Fruit fly (Drosophila melanogaster) whole organism, embryonic: ENCODE data around the gene gig.

Experiments used
- Blimp-1 ChIP-seq: fragments of 200-800 bp; sonication (Bioruptor generic); optimal IDR thresholded peaks from 3 replicates; lab custom pipeline; 2018; ENCODE audit warnings: missing biosample characterization, missing genetic modification characterization, mild to moderate bottlenecking, moderate library complexity, missing genetic modification reagents
- CG10209 ChIP-seq: fragments of 200-800 bp; sonication (Bioruptor generic); optimal IDR thresholded peaks from 3 replicates; lab custom pipeline; 2017; ENCODE audit warnings: missing biosample characterization, mild to moderate bottlenecking, missing genetic modification characterization, missing genetic modification reagents
- CG10979 ChIP-seq: fragments of 200-800 bp; sonication (Bioruptor generic); optimal IDR thresholded peaks from 2 replicates; lab custom pipeline; 2018; ENCODE audit warnings: missing biosample characterization, mild to moderate bottlenecking, missing genetic modification characterization, moderate library complexity
- CG11695 ChIP-seq: fragments of 200-800 bp; sonication (Bioruptor generic); IDR thresholded peaks from 3 replicates; pipeline ENCODE4 v1.3.6; 2022; ENCODE audit warnings: missing biosample characterization, missing genetic modification characterization
- CG13123 ChIP-seq: fragments of 200-800 bp; sonication (Bioruptor generic); optimal IDR thresholded peaks from 2 replicates; lab custom pipeline; 2016; ENCODE audit warnings: missing biosample characterization, missing genetic modification characterization
- CG13424 ChIP-seq: fragments of 200-800 bp; sonication (Bioruptor generic); optimal IDR thresholded peaks from 2 replicates; lab custom pipeline; 2019; ENCODE audit warnings: missing biosample characterization, mild to moderate bottlenecking, missing genetic modification characterization, moderate library complexity
- CG13775 ChIP-seq: fragments of 200-800 bp; sonication (Bioruptor generic); optimal IDR thresholded peaks from 3 replicates; lab custom pipeline; 2017; ENCODE audit warnings: missing biosample characterization, mild to moderate bottlenecking, missing genetic modification characterization
- CG14667 ChIP-seq: fragments of 200-800 bp; sonication (Bioruptor generic); IDR thresholded peaks from 2 replicates; pipeline ENCODE4 v1.3.6; 2022; ENCODE audit warnings: missing biosample characterization, missing genetic modification characterization
- CG15011 ChIP-seq: fragments of 200-800 bp; sonication (Bioruptor generic); optimal IDR thresholded peaks from 3 replicates; lab custom pipeline; 2018; ENCODE audit warnings: missing biosample characterization, mild to moderate bottlenecking, missing genetic modification characterization
- CG18262 ChIP-seq: fragments of 200-800 bp; optimal IDR thresholded peaks from 3 replicates; lab custom pipeline; 2019; ENCODE audit warnings: missing biosample characterization, mild to moderate bottlenecking, missing genetic modification characterization, moderate library complexity
- CG2678 ChIP-seq: fragments of 200-800 bp; sonication (Bioruptor generic); optimal IDR thresholded peaks from 3 replicates; lab custom pipeline; 2019; ENCODE audit warnings: missing biosample characterization, mild to moderate bottlenecking, missing genetic modification characterization, moderate library complexity
- CG30403 ChIP-seq: fragments of 200-800 bp; sonication (Bioruptor generic); optimal IDR thresholded peaks from 3 replicates; lab custom pipeline; 2016; ENCODE audit warnings: missing biosample characterization, missing genetic modification characterization
- CG33213 ChIP-seq: fragments of 200-800 bp; sonication (Bioruptor generic); optimal IDR thresholded peaks from 3 replicates; lab custom pipeline; 2016; ENCODE audit warnings: missing biosample characterization, missing genetic modification characterization
- CG3407 ChIP-seq: fragments of 200-800 bp; sonication (Bioruptor generic); optimal IDR thresholded peaks from 2 replicates; lab custom pipeline; 2018; ENCODE audit warnings: missing biosample characterization, mild to moderate bottlenecking, missing genetic modification characterization
- CG7839 ChIP-seq: fragments of 200-800 bp; sonication (Bioruptor generic); optimal IDR thresholded peaks from 3 replicates; lab custom pipeline; 2018; ENCODE audit warnings: missing biosample characterization, mild to moderate bottlenecking, missing genetic modification characterization, moderate library complexity
- CG8281 ChIP-seq: fragments of 200-800 bp; sonication (Bioruptor generic); optimal IDR thresholded peaks from 2 replicates; lab custom pipeline; 2018; ENCODE audit warnings: missing biosample characterization, mild to moderate bottlenecking, missing genetic modification characterization, moderate library complexity
- Dfd ChIP-seq, 2 experiments: fragments of >200 bp; optimal IDR thresholded peaks; 2 replicates each; lab custom pipeline; 2017; ENCODE audit warnings: missing biosample characterization in 2 of 2, missing genetic modification characterization in 2 of 2
- H2.0 ChIP-seq: fragments of 200-800 bp; sonication (Bioruptor generic); IDR thresholded peaks from 2 replicates; pipeline ENCODE4 v1.3.6; 2022; ENCODE audit warnings: missing biosample characterization, missing genetic modification characterization
- Hand ChIP-seq: fragments of 200-800 bp; sonication (Bioruptor generic); optimal IDR thresholded peaks from 2 replicates; lab custom pipeline; 2017; ENCODE audit warnings: mild to moderate bottlenecking, missing biosample characterization, missing genetic modification reagents, missing genetic modification characterization
- HmgZ ChIP-seq: fragments of 200-800 bp; sonication (Bioruptor generic); optimal IDR thresholded peaks from 2 replicates; lab custom pipeline; 2018; ENCODE audit warnings: missing biosample characterization, mild to moderate bottlenecking, missing genetic modification characterization
- Hsf ChIP-seq: fragments of 200-800 bp; sonication (Bioruptor generic); optimal IDR thresholded peaks from 3 replicates; lab custom pipeline; 2016; ENCODE audit warnings: missing biosample characterization, missing genetic modification characterization
- Opbp ChIP-seq: fragments of 200-800 bp; sonication (Bioruptor generic); IDR thresholded peaks from 3 replicates; pipeline ENCODE4 v1.3.6; 2022; ENCODE audit warnings: missing biosample characterization, missing genetic modification characterization; ENCODE audit not compliant: partially characterized antibody
- Rfx ChIP-seq: fragments of 200-800 bp; sonication (Bioruptor generic); IDR thresholded peaks from 2 replicates; pipeline ENCODE4 v1.3.6; 2022; ENCODE audit warnings: missing biosample characterization, missing genetic modification characterization
- Scr ChIP-seq: fragments of 200-800 bp; sonication (Bioruptor generic); IDR thresholded peaks from 2 replicates; pipeline ENCODE4 v1.3.6; 2022; ENCODE audit warnings: missing biosample characterization, missing genetic modification characterization; ENCODE audit not compliant: partially characterized antibody
- Sin3A ChIP-seq: fragments of >200 bp; optimal IDR thresholded peaks from 2 replicates; lab custom pipeline; 2018
- Six4 ChIP-seq: fragments of 200-800 bp; sonication (Bioruptor generic); optimal IDR thresholded peaks from 2 replicates; lab custom pipeline; 2016; ENCODE audit warnings: missing biosample characterization, missing genetic modification characterization
- Sox100B ChIP-seq: fragments of 200-800 bp; sonication (Bioruptor generic); optimal IDR thresholded peaks from 3 replicates; lab custom pipeline; 2018; ENCODE audit warnings: missing biosample characterization, mild to moderate bottlenecking, missing genetic modification characterization
- Vsx1 ChIP-seq: fragments of 200-800 bp; sonication (Bioruptor generic); optimal IDR thresholded peaks from 2 replicates; lab custom pipeline; 2017; ENCODE audit warnings: missing biosample characterization, mild to moderate bottlenecking, missing genetic modification characterization, missing genetic modification reagents
- ac ChIP-seq: fragments of 200-800 bp; sonication (Bioruptor generic); optimal IDR thresholded peaks from 3 replicates; lab custom pipeline; 2017; ENCODE audit warnings: missing biosample characterization, mild to moderate bottlenecking, missing genetic modification characterization
- ato ChIP-seq: fragments of 200-800 bp; sonication (Bioruptor generic); IDR thresholded peaks from 2 replicates; pipeline ENCODE4 v1.3.6; 2022; ENCODE audit warnings: missing biosample characterization, missing genetic modification characterization; ENCODE audit not compliant: partially characterized antibody
- bcd ChIP-seq: fragments of 200-800 bp; sonication (Bioruptor generic); optimal IDR thresholded peaks from 2 replicates; lab custom pipeline; 2017; ENCODE audit warnings: missing biosample characterization, mild to moderate bottlenecking, missing genetic modification characterization
- bowl ChIP-seq: fragments of 200-800 bp; sonication (Bioruptor generic); IDR thresholded peaks from 2 replicates; pipeline ENCODE4 v1.3.6; 2022; ENCODE audit warnings: missing biosample characterization, missing genetic modification characterization
- chinmo ChIP-seq: fragments of 200-800 bp; sonication (Bioruptor generic); IDR thresholded peaks from 4 replicates; pipeline ENCODE4 v1.3.6; 2022; ENCODE audit warnings: missing biosample characterization, missing genetic modification characterization; ENCODE audit not compliant: partially characterized antibody
- disco-r ChIP-seq: fragments of 200-800 bp; sonication (Bioruptor generic); optimal IDR thresholded peaks from 2 replicates; lab custom pipeline; 2016; ENCODE audit warnings: missing biosample characterization, missing genetic modification characterization
- dmrt99B ChIP-seq: fragments of 200-800 bp; sonication (Bioruptor generic); optimal IDR thresholded peaks from 2 replicates; lab custom pipeline; 2018; ENCODE audit warnings: missing biosample characterization, mild to moderate bottlenecking, missing genetic modification characterization, moderate library complexity
- dpn ChIP-seq, 2 experiments: fragments of 200-800 bp; sonication (Bioruptor generic); optimal IDR thresholded peaks; 3 replicates each; lab custom pipeline; 2016; ENCODE audit warnings: missing biosample characterization in 2 of 2, missing genetic modification characterization in 2 of 2
- eve ChIP-seq, 2 experiments: fragments of >200 bp; optimal IDR thresholded peaks; 2 replicates each; lab custom pipeline; 2017; ENCODE audit warnings: missing biosample characterization in 2 of 2, missing genetic modification characterization in 2 of 2
- fd64A ChIP-seq: fragments of 200-800 bp; sonication (Bioruptor generic); optimal IDR thresholded peaks from 3 replicates; lab custom pipeline; 2018; ENCODE audit warnings: missing biosample characterization, mild to moderate bottlenecking, missing genetic modification characterization
- jigr1 ChIP-seq: fragments of 200-800 bp; sonication (Bioruptor generic); IDR thresholded peaks from 3 replicates; pipeline ENCODE4 v1.3.6; 2022; ENCODE audit warnings: missing biosample characterization, missing genetic modification characterization
- sens ChIP-seq: fragments of 200-800 bp; sonication (Bioruptor generic); peaks from one replicate; lab custom pipeline; 2016; ENCODE audit warnings: missing biosample characterization, missing genetic modification characterization
- seq ChIP-seq: fragments of 200-800 bp; sonication (Bioruptor generic); IDR thresholded peaks from 2 replicates; pipeline ENCODE4 v1.3.6; 2022; ENCODE audit warnings: missing biosample characterization, missing genetic modification characterization
- slbo ChIP-seq: fragments of 200-800 bp; sonication (Bioruptor generic); IDR thresholded peaks from 2 replicates; pipeline ENCODE4 v1.3.6; 2022; ENCODE audit warnings: missing biosample characterization, missing genetic modification characterization
- stc ChIP-seq: fragments of 200-800 bp; sonication (Bioruptor generic); IDR thresholded peaks from 2 replicates; pipeline ENCODE4 v1.3.6; 2022; ENCODE audit warnings: missing biosample characterization, missing genetic modification characterization
- tap ChIP-seq: fragments of 200-800 bp; optimal IDR thresholded peaks from 3 replicates; lab custom pipeline; 2019; ENCODE audit warnings: missing biosample characterization, mild to moderate bottlenecking, missing genetic modification characterization, moderate library complexity
- tio ChIP-seq: fragments of 200-800 bp; sonication (Bioruptor generic); optimal IDR thresholded peaks from 2 replicates; lab custom pipeline; 2017; ENCODE audit warnings: missing biosample characterization, missing genetic modification characterization, inconsistent platforms
- trem ChIP-seq: fragments of 200-800 bp; optimal IDR thresholded peaks from 3 replicates; lab custom pipeline; 2019; ENCODE audit warnings: missing biosample characterization, mild to moderate bottlenecking, missing genetic modification characterization, moderate library complexity
- unc-4 ChIP-seq: fragments of 200-800 bp; sonication (Bioruptor generic); IDR thresholded peaks from 2 replicates; pipeline ENCODE4 v1.3.6; 2022; ENCODE audit warnings: missing biosample characterization, missing genetic modification characterization; ENCODE audit not compliant: partially characterized antibody
- vvl ChIP-seq: fragments of 200-800 bp; sonication (Bioruptor generic); IDR thresholded peaks from 2 replicates; pipeline ENCODE4 v1.3.6; 2022; ENCODE audit warnings: missing biosample characterization, missing genetic modification characterization
- zen ChIP-seq: fragments of 200-800 bp; sonication (Bioruptor generic); optimal IDR thresholded peaks from 3 replicates; lab custom pipeline; 2018; ENCODE audit warnings: missing biosample characterization, mild to moderate bottlenecking, missing genetic modification characterization, moderate library complexity

The gig gene

dm6 chr3L:20183345-20184088 lies 54.5 kb downstream of the gig start (continued):
- TF ChIP-seq bowl (GFP tag; lab: Robert Waterston, UW): no peak
- peak; percentile 7 for TF ChIP-seq tap (tag; lab: Kevin White, UChicago)
- no peak for TF ChIP-seq Scr
- TF ChIP-seq CG15011: peak; percentile 6
- TF ChIP-seq CG13775: peak; percentile 52
- peak; percentile 68 for TF ChIP-seq CG7839 (tag; lab: Kevin White, UChicago)
- peak; percentile 32 for TF ChIP-seq Hand (GFP tag; lab: Kevin White, UChicago)
- TF ChIP-seq unc-4 (GFP tag; lab: Robert Waterston, UW): no peak
- TF ChIP-seq bcd (GFP tag; lab: Kevin White, UChicago): peak; percentile 56
- TF ChIP-seq HmgZ (tag; lab: Kevin White, UChicago): no peak
- no peak for TF ChIP-seq ac
- TF ChIP-seq eve (GFP tag; optimal IDR thresholded peaks at IDR 0.05; lab: Kevin White, UChicago): peak in 1 of 2 experiments; percentile 60
- peak; percentile 35; the same call in 1 of the 2 replicates for TF ChIP-seq H2.0
- no peak for TF ChIP-seq CG3407
- TF ChIP-seq seq (GFP tag; lab: Robert Waterston, UW): peak; percentile 56; the same call in 1 of the 2 replicates
- peak; percentile 6 for TF ChIP-seq CG13123
- TF ChIP-seq dpn (GFP tag; optimal IDR thresholded peaks at IDR 0.05; lab: Kevin White, UChicago): peak in 1 of 2 experiments; percentile 17
- TF ChIP-seq CG30403: peak; percentile 58
- no peak for TF ChIP-seq CG33213
- peak; percentile 68 for TF ChIP-seq CG2678
- TF ChIP-seq jigr1 (GFP tag; lab: Robert Waterston, UW): no peak
- peak; percentile 20 for TF ChIP-seq zen (tag; lab: Kevin White, UChicago)
- peak; percentile 52; the same call in 1 of the 3 replicates for TF ChIP-seq CG11695 (GFP tag; lab: Robert Waterston, UW)
- peak; percentile 91 for TF ChIP-seq sens (GFP tag; lab: Kevin White, UChicago)
- peak; percentile 51 for TF ChIP-seq CG10979 (tag; lab: Kevin White, UChicago)
- peak; percentile 67 for TF ChIP-seq slbo
- TF ChIP-seq disco-r: no peak
- peak; percentile 34; the same call in 1 of the 2 replicates for TF ChIP-seq vvl
- no peak for TF ChIP-seq ato (GFP tag; lab: Robert Waterston, UW)
- peak; percentile 61 for TF ChIP-seq tio (GFP tag; lab: Kevin White, UChicago)
- peak; percentile 70 for TF ChIP-seq dmrt99B (tag; lab: Kevin White, UChicago)
- peak; percentile 46 for TF ChIP-seq Sox100B (GFP tag; lab: Kevin White, UChicago)
- no peak for TF ChIP-seq chinmo (GFP tag; lab: Robert Waterston, UW)
- peak; percentile 61; the same call in 1 of the 2 replicates for TF ChIP-seq Rfx (GFP tag; lab: Robert Waterston, UW)
- peak; percentile 7 for TF ChIP-seq CG8281 (tag; lab: Kevin White, UChicago)
- no peak for TF ChIP-seq CG14667 (GFP tag; lab: Robert Waterston, UW)
- TF ChIP-seq Vsx1 (GFP tag; lab: Kevin White, UChicago): no peak
- TF ChIP-seq stc (GFP tag; lab: Robert Waterston, UW): 0 out of 2 replicates have a peak, but pooled peaks have one; percentile 13
- TF ChIP-seq CG18262 (tag; lab: Kevin White, UChicago): peak; percentile 56
- no peak for TF ChIP-seq Dfd (GFP tag; optimal IDR thresholded peaks at IDR 0.05; lab: Kevin White, UChicago)
- TF ChIP-seq CG10209 (GFP tag; lab: Kevin White, UChicago): peak; percentile 58
- TF ChIP-seq Sin3A (lab: Kevin White, UChicago): no peak
- TF ChIP-seq Opbp (GFP tag; lab: Robert Waterston, UW): no peak
- TF ChIP-seq Blimp-1 (GFP tag; lab: Kevin White, UChicago): peak; percentile 54
- no peak for TF ChIP-seq Six4
- peak; percentile 64 for TF ChIP-seq Hsf (GFP tag; lab: Kevin White, UChicago)
- TF ChIP-seq fd64A: no peak
- TF ChIP-seq CG13424 (tag; lab: Kevin White, UChicago): peak; percentile 60
- TF ChIP-seq trem: no peak
